Fruit fly (Drosophila melanogaster): ENCODE measurements around the gene CG12883.

The CG12883 gene

dm6 chr3R:27706581-27707181 is 27.6 kb downstream of the CG12883 start, which contains the start of the genes CROT and CG12877 (continued):
- TF ChIP-seq CG32772 (GFP tag; IDR thresholded peaks at IDR 0.05) (peak; percentile 80), CG1603 (tag; optimal IDR thresholded peaks at IDR 0.05) (peak; percentile 52), Sox100B (GFP tag; optimal IDR thresholded peaks at IDR 0.05) (no peak), CG15479 (GFP tag; optimal IDR thresholded peaks at IDR 0.05) (no peak), CG7839 (tag; optimal IDR thresholded peaks at IDR 0.05) (peak; percentile 82), amos (GFP tag; IDR thresholded peaks at IDR 0.05; ENCODE audit: partially characterized antibody) (no peak), insv (GFP tag; optimal IDR thresholded peaks at IDR 0.05) (peak in 1 of 2 experiments; percentile 74), Eip74EF (GFP tag; optimal IDR thresholded peaks at IDR 0.05) (no peak), CG34422 (GFP tag; IDR thresholded peaks at IDR 0.05) (peak; percentile 18), Hmr (GFP tag; optimal IDR thresholded peaks at IDR 0.05) (peak; percentile 78), CG9609 (GFP tag; optimal IDR thresholded peaks at IDR 0.05) (no peak), CG8478 (optimal IDR thresholded peaks at IDR 0.05) (no peak), CG2129 (GFP tag; IDR thresholded peaks at IDR 0.05; ENCODE audit: partially characterized antibody) (no peak), lola (GFP tag; optimal IDR thresholded peaks at IDR 0.05) (peak in 1 of 3 experiments; percentile 88), vvl (GFP tag; IDR thresholded peaks at IDR 0.05) (peak; percentile 83), crc (GFP tag; optimal IDR thresholded peaks at IDR 0.05) (no peak), CG15514 (GFP tag; optimal IDR thresholded peaks at IDR 0.05) (peak; percentile 54), ato (GFP tag; IDR thresholded peaks at IDR 0.05; ENCODE audit: partially characterized antibody) (no peak), Chrac-16 (GFP tag; optimal IDR thresholded peaks at IDR 0.05) (peak; percentile 77), CG15011 (GFP tag; optimal IDR thresholded peaks at IDR 0.05) (no peak), CG14441 (GFP tag; IDR thresholded peaks at IDR 0.05) (peak; percentile 78), CG8944 (GFP tag; optimal IDR thresholded peaks at IDR 0.05) (peak; percentile 17), CG8924 (tag; optimal IDR thresholded peaks at IDR 0.05) (peak; percentile 87), CG2202 (tag; optimal IDR thresholded peaks at IDR 0.05) (peak; percentile 59), zfh1 (GFP tag; IDR thresholded peaks at IDR 0.05) (peak; percentile 76), Ssrp (tag; optimal IDR thresholded peaks at IDR 0.05) (peak; percentile 84), CG13894 (tag; optimal IDR thresholded peaks at IDR 0.05) (peak; percentile 36), ken (GFP tag; IDR thresholded peaks at IDR 0.05) (peak; percentile 68; the same call in 2 of the 3 replicates), CG6689 (GFP tag; IDR thresholded peaks at IDR 0.05) (peak; percentile 84), CG4854 (GFP tag; optimal IDR thresholded peaks at IDR 0.05) (peak; percentile 16), dm (GFP tag; optimal IDR thresholded peaks at IDR 0.05) (peak; percentile 27), jumu (GFP tag; optimal IDR thresholded peaks at IDR 0.05) (peak; percentile 16), CG31441 (GFP tag; IDR thresholded peaks at IDR 0.05) (peak; percentile 80), CG2678 (tag; optimal IDR thresholded peaks at IDR 0.05) (peak; percentile 72), CG12391 (tag; optimal IDR thresholded peaks at IDR 0.05) (peak; percentile 89), CG13296 (GFP tag; optimal IDR thresholded peaks at IDR 0.05) (peak; percentile 60), NFAT (GFP tag; IDR thresholded peaks at IDR 0.05) (peak; percentile 43; the same call in 1 of the 2 replicates), CG9727 (GFP tag; optimal IDR thresholded peaks at IDR 0.05) (peak; percentile 80), trh (GFP tag; optimal IDR thresholded peaks at IDR 0.05) (peak; percentile 74), sob (GFP tag; IDR thresholded peaks at IDR 0.05) (peak; percentile 68), Dip3 (GFP tag; optimal IDR thresholded peaks at IDR 0.05) (peak; percentile 56), lmd (GFP tag; IDR thresholded peaks at IDR 0.05) (peak; percentile 85), CG16815 (GFP tag; optimal IDR thresholded peaks at IDR 0.05) (peak; percentile 73), h (optimal IDR thresholded peaks at IDR 0.05) (no peak), CG17829 (tag; optimal IDR thresholded peaks at IDR 0.05) (peak; percentile 76), otp (GFP tag; IDR thresholded peaks at IDR 0.05) (0 out of 3 replicates have a peak, but pooled peaks have one; percentile 53), lov (optimal IDR thresholded peaks at IDR 0.05) (no peak), lov (GFP tag; IDR thresholded peaks at IDR 0.05) (0 out of 3 replicates have a peak, but pooled peaks have one; percentile 10), CG17186 (GFP tag; optimal IDR thresholded peaks at IDR 0.05) (peak; percentile 45), CG6765 (GFP tag; optimal IDR thresholded peaks at IDR 0.05) (peak; percentile 27)

Data from whole organism, embryonic.